Fruit fly (Drosophila melanogaster): ENCODE results near the gene btl.

DNA sequence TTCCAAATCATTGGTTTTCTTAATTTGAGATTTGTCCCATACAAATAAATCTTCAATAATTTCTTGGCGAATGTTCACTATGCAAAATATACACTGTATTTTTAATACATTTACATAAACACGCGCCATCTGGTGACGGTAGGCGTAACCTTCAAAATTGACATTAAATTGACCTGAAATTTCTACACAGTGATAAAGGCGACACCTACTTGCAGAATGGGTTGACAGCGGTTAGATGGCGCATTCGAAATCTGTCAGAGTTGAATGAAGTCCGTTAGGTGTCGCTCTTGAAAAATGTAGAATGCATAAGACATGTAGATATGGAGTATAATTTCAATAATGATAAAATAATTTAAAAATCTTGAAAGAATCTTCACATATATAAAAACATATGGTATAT lies 35.8 kb downstream of the btl start:
- TF ChIP-seq Pif1A (GFP tag; optimal IDR thresholded peaks at IDR 0.05) (no peak), CG12605 (GFP tag; IDR thresholded peaks at IDR 0.05) (no peak), gl (tag; optimal IDR thresholded peaks at IDR 0.05) (no peak), CG8159 (tag; optimal IDR thresholded peaks at IDR 0.05) (peak; percentile 11)

Measured in whole organism, pupa.